Worm (Caenorhabditis elegans): ENCODE data around the gene lys-1.

Gene lys-1

ce11 chrV:10247673-10248239 is 29.9 kb upstream of the lys-1 start (continued):
- TF ChIP-seq lim-7 (GFP tag; IDR thresholded peaks at IDR 0.05) (no peak), nhr-6 (tag; optimal IDR thresholded peaks at IDR 0.05) (no peak), duxl-1 (tag; optimal IDR thresholded peaks at IDR 0.05; ENCODE audit: poor library complexity) (no peak), gei-8 (GFP tag; optimal IDR thresholded peaks at IDR 0.05) (no peak), hlh-30 (tag; optimal IDR thresholded peaks at IDR 0.05; ENCODE audit: insufficient read depth) (peak; percentile 51), nhr-102 (tag; optimal IDR thresholded peaks at IDR 0.05) (no peak), lsy-2 (tag; optimal IDR thresholded peaks at IDR 0.05) (peak in 1 of 2 experiments; percentile 25), nhr-41 (GFP tag; IDR thresholded peaks at IDR 0.05) (no peak), arid-1 (GFP tag; conservative IDR thresholded peaks at IDR 0.05) (no peak), zfp-2 (tag; optimal IDR thresholded peaks at IDR 0.05) (no peak), T26A8.4 (GFP tag; IDR thresholded peaks at IDR 0.05) (no peak), skn-1 (tag; optimal IDR thresholded peaks at IDR 0.05) (no peak)

DNA sequence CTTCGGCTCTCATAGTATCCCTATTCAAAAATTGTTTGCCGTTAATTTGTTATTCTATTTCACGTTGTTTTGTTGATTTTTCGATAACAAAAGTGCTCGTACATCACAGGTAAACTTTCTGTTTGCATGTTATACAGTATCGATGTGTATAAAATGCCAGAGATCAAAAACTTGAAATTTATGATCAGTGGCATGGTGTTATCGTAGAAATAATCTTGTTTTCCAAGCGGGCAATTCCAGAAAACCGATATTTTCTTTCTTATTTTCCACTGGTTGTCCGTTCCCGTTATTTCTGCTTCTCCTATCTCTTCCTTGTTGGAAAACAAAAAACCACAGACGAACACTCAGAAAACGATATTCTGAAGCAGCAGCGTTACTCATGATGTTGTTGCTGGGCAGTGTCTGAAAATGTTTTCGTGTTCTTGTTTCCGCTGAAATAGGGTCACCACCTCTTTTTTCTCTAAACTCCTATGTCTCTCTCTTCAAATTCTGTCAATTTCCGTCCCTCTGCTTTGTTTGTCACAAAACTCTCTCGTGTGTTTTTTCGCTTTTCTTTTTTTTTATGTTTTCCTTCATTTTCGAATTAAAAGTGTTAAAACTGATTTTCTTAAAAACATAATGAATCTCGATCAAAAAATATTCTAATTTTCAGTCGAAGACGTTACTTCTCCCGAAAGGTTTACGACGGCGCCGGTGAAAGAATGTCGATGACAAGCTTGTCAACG is 29.3 kb upstream of the lys-1 start, which contains the start of gene akt-1:
TSS of gene akt-1 (plus strand) at position 651 of the 725 bp plus-strand sequence.
- TF ChIP-seq unc-62 (GFP tag; optimal IDR thresholded peaks at IDR 0.05 in 1 of 2) (peak in 1 of 2 experiments; percentile 99), unc-62 (tag; optimal IDR thresholded peaks at IDR 0.05) (no peak), hlh-30 (tag; optimal IDR thresholded peaks at IDR 0.05; ENCODE audit: insufficient read depth) (peak; percentile 23), ceh-28 (tag; optimal IDR thresholded peaks at IDR 0.05) (no peak), daf-16 (GFP tag; optimal IDR thresholded peaks at IDR 0.05) (peak in 1 of 2 experiments; percentile 48), daf-16 (tag; optimal IDR thresholded peaks at IDR 0.05) (peak; percentile 77), daf-19 (GFP tag; conservative IDR thresholded peaks at IDR 0.05) (no peak), madf-5 (GFP tag; IDR thresholded peaks at IDR 0.05) (no peak), aha-1 (tag) (peak; percentile 94), rbr-2 (tag; optimal IDR thresholded peaks at IDR 0.05) (peak; percentile 12), saeg-2 (GFP tag; IDR thresholded peaks at IDR 0.05) (no peak)

ce11 chrV:10249515-10249914 is 28.2 kb upstream of the lys-1 start:
- TF ChIP-seq rbr-2 (tag; optimal IDR thresholded peaks at IDR 0.05) (no peak), daf-16 (GFP tag; optimal IDR thresholded peaks at IDR 0.05) (peak in 1 of 2 experiments; percentile 72), daf-16 (tag; optimal IDR thresholded peaks at IDR 0.05) (peak; percentile 7), nhr-28 (tag; optimal IDR thresholded peaks at IDR 0.05) (no peak), aha-1 (tag) (peak; percentile 94), nhr-41 (GFP tag; IDR thresholded peaks at IDR 0.05) (no peak), F37D6.2 (tag; optimal IDR thresholded peaks at IDR 0.05) (no peak), dmd-8 (GFP tag; IDR thresholded peaks at IDR 0.05) (no peak), ctbp-1 (GFP tag; IDR thresholded peaks at IDR 0.05) (no peak), egl-27 (tag; optimal IDR thresholded peaks at IDR 0.05) (no peak), dpl-1 (GFP tag; optimal IDR thresholded peaks at IDR 0.05) (no peak), zfp-3 (GFP tag; conservative IDR thresholded peaks at IDR 0.05) (no peak), mes-2 (tag; optimal IDR thresholded peaks at IDR 0.05; ENCODE audit: poor library complexity, severe bottlenecking) (no peak), zag-1 (tag; optimal IDR thresholded peaks at IDR 0.05) (no peak)

ce11 chrV:10252682-10253081 is 25.0 kb upstream of the lys-1 start:
- peak; percentile 8 for TF ChIP-seq mep-1 (tag; optimal IDR thresholded peaks at IDR 0.05)
- TF ChIP-seq nhr-76 (tag; optimal IDR thresholded peaks at IDR 0.05): no peak
- TF ChIP-seq aha-1 (tag): peak; percentile 76
- peak in 1 of 2 experiments; percentile 41 for TF ChIP-seq lsy-2 (tag; optimal IDR thresholded peaks at IDR 0.05)
- TF ChIP-seq ama-1 (optimal IDR thresholded peaks at IDR 0.05): peak; percentile 80
- TF ChIP-seq gei-8 (GFP tag; optimal IDR thresholded peaks at IDR 0.05): no peak
- TF ChIP-seq vab-7 (GFP tag; IDR thresholded peaks at IDR 0.05): no peak
- TF ChIP-seq fos-1 (tag; optimal IDR thresholded peaks at IDR 0.05): peak; percentile 23
- TF ChIP-seq Y105C5A.15 (GFP tag; IDR thresholded peaks at IDR 0.05): no peak
- no peak for TF ChIP-seq daf-16 (GFP tag; optimal IDR thresholded peaks at IDR 0.05)
- TF ChIP-seq daf-16 (tag; optimal IDR thresholded peaks at IDR 0.05): peak; percentile 15
